Worm (Caenorhabditis elegans) whole organism, young adult: ENCODE measurements around the gene ZK643.5.

Experiments used
- B0019.2 ChIP-seq: fragments of 200-800 bp; sonication (Bioruptor generic); conservative IDR thresholded peaks from 2 replicates; pipeline ENCODE4 v1.3.6; 2022; ENCODE audit warnings: missing genetic modification reagents, missing genetic modification characterization, missing compliant biosample characterization
- B0336.3 ChIP-seq: fragments of 200-800 bp; sonication (Bioruptor generic); IDR thresholded peaks from 2 replicates; pipeline ENCODE4 v1.3.6; 2022; ENCODE audit warnings: missing genetic modification characterization, missing compliant biosample characterization
- F10E7.11 ChIP-seq: sonication (generic microtip); optimal IDR thresholded peaks from 2 replicates; lab custom pipeline; 2017; ENCODE audit warnings: mild to moderate bottlenecking, missing genetic modification characterization, moderate library complexity, missing compliant biosample characterization
- F22D6.2 ChIP-seq: sonication (generic microtip); optimal IDR thresholded peaks from 2 replicates; lab custom pipeline; 2016; ENCODE audit warnings: mild to moderate bottlenecking, missing genetic modification characterization, missing compliant biosample characterization
- F39B2.1 ChIP-seq: fragments of 200-800 bp; sonication (Bioruptor generic); IDR thresholded peaks from 2 replicates; pipeline ENCODE4 v1.3.6; 2022; ENCODE audit warnings: missing genetic modification reagents, missing genetic modification characterization, missing compliant biosample characterization
- F49E8.2 ChIP-seq: sonication (generic microtip); optimal IDR thresholded peaks from 3 replicates; lab custom pipeline; 2017; ENCODE audit warnings: missing genetic modification characterization, mild to moderate bottlenecking, missing compliant biosample characterization, antibody characterized with exemption, moderate library complexity; ENCODE audit not compliant: insufficient read depth
- F57A8.1 ChIP-seq: fragments of 200-800 bp; sonication (Bioruptor generic); optimal IDR thresholded peaks from 2 replicates; lab custom pipeline; 2018; ENCODE audit warnings: mild to moderate bottlenecking, missing genetic modification characterization, moderate library complexity, missing compliant biosample characterization
- F57C9.4 ChIP-seq: sonication (generic microtip); optimal IDR thresholded peaks from 2 replicates; lab custom pipeline; 2017; ENCODE audit warnings: mild to moderate bottlenecking, missing genetic modification characterization, missing compliant biosample characterization
- K12H6.12 ChIP-seq: fragments of 200-800 bp; sonication (Bioruptor generic); optimal IDR thresholded peaks from 2 replicates; lab custom pipeline; 2018; ENCODE audit warnings: mild to moderate bottlenecking, missing genetic modification characterization, missing compliant biosample characterization
- T07F8.4 ChIP-seq: sonication (generic microtip); optimal IDR thresholded peaks from 2 replicates; lab custom pipeline; 2016; ENCODE audit warnings: mild to moderate bottlenecking, missing genetic modification characterization, moderate library complexity, missing compliant biosample characterization
- Y53F4B.3 ChIP-seq: fragments of 200-800 bp; sonication (Bioruptor generic); IDR thresholded peaks from 2 replicates; pipeline ENCODE4 v1.3.6; 2022; ENCODE audit warnings: missing genetic modification reagents, missing genetic modification characterization, missing compliant biosample characterization
- Y53G8AR.9 ChIP-seq: fragments of 200-800 bp; sonication (Bioruptor generic); conservative IDR thresholded peaks from 2 replicates; pipeline ENCODE4 v1.3.6; 2022; ENCODE audit warnings: missing genetic modification reagents, missing genetic modification characterization, missing compliant biosample characterization
- Y56A3A.18 ChIP-seq: fragments of 200-800 bp; sonication (Bioruptor generic); IDR thresholded peaks from 2 replicates; pipeline ENCODE4 v1.3.6; 2022; ENCODE audit warnings: missing genetic modification reagents, missing genetic modification characterization, missing compliant biosample characterization
- aptf-2 ChIP-seq: fragments of 200-800 bp; sonication (Bioruptor generic); conservative IDR thresholded peaks from 2 replicates; pipeline ENCODE4 v1.3.6; 2022; ENCODE audit warnings: missing genetic modification reagents, missing genetic modification characterization, missing compliant biosample characterization
- aptf-3 ChIP-seq: fragments of 200-800 bp; sonication (Bioruptor generic); IDR thresholded peaks from 2 replicates; pipeline ENCODE4 v1.3.6; 2022; ENCODE audit warnings: missing genetic modification characterization, missing compliant biosample characterization
- attf-5 ChIP-seq: fragments of 200-800 bp; sonication (Bioruptor generic); optimal IDR thresholded peaks from 2 replicates; lab custom pipeline; 2018; ENCODE audit warnings: mild to moderate bottlenecking, missing genetic modification characterization, missing compliant biosample characterization
- bed-1 ChIP-seq: fragments of 200-800 bp; sonication (Bioruptor generic); IDR thresholded peaks from 2 replicates; pipeline ENCODE4 v1.3.6; 2022; ENCODE audit warnings: missing genetic modification reagents, missing genetic modification characterization, missing compliant biosample characterization
- cebp-1 ChIP-seq, 2 experiments: fragments of 200-800 bp in 1 of 2; sonication (Bioruptor generic) in 1 of 2; sonication (generic microtip) in 1 of 2; IDR thresholded peaks in 1 of 2; optimal IDR thresholded peaks in 1 of 2; 2 replicates each; pipeline versions ENCODE4 v1.3.6 to Lab custom; 2017 to 2022; ENCODE audit warnings: missing compliant biosample characterization in 2 of 2, missing genetic modification characterization in 2 of 2, mild to moderate bottlenecking in 1 of 2, missing genetic modification reagents in 1 of 2, moderate library complexity in 1 of 2
- cebp-2 ChIP-seq: fragments of 200-800 bp; sonication (Bioruptor generic); IDR thresholded peaks from 2 replicates; pipeline ENCODE4 v1.3.6; 2022; ENCODE audit warnings: missing genetic modification characterization, missing compliant biosample characterization
- efl-1 ChIP-seq: fragments of 150-350 bp; optimal IDR thresholded peaks from 2 replicates; lab custom pipeline; 2014; ENCODE audit warnings: missing biosample characterization, missing genetic modification reagents, missing genetic modification characterization
- egl-44 ChIP-seq: fragments of 200-800 bp; sonication (Bioruptor generic); IDR thresholded peaks from 2 replicates; pipeline ENCODE4 v1.3.6; 2022; ENCODE audit warnings: missing genetic modification reagents, missing genetic modification characterization, missing compliant biosample characterization
- egrh-3 ChIP-seq: fragments of 200-800 bp; sonication (Bioruptor generic); IDR thresholded peaks from 2 replicates; pipeline ENCODE4 v1.3.6; 2022; ENCODE audit warnings: missing genetic modification reagents, missing genetic modification characterization, missing compliant biosample characterization
- gei-17 ChIP-seq: fragments of 200-800 bp; sonication (Bioruptor generic); optimal IDR thresholded peaks from 2 replicates; lab custom pipeline; 2018; ENCODE audit warnings: mild to moderate bottlenecking, missing genetic modification characterization, missing compliant biosample characterization
- hlh-12 ChIP-seq: sonication (generic microtip); optimal IDR thresholded peaks from 2 replicates; lab custom pipeline; 2016; ENCODE audit warnings: missing genetic modification characterization, missing compliant biosample characterization
- hmg-1.2 ChIP-seq: fragments of 200-800 bp; sonication (Bioruptor generic); IDR thresholded peaks from 2 replicates; pipeline ENCODE4 v1.3.6; 2022; ENCODE audit warnings: missing genetic modification reagents, missing genetic modification characterization, missing compliant biosample characterization
- hsf-1 ChIP-seq: fragments of 200-800 bp; sonication (Bioruptor generic); IDR thresholded peaks from 2 replicates; pipeline ENCODE4 v1.3.6; 2022; ENCODE audit warnings: missing genetic modification reagents, missing genetic modification characterization, missing compliant biosample characterization
- lag-1 ChIP-seq: fragments of 200-800 bp; sonication (Bioruptor generic); IDR thresholded peaks from 2 replicates; pipeline ENCODE4 v1.3.6; 2022; ENCODE audit warnings: missing genetic modification reagents, missing genetic modification characterization, missing compliant biosample characterization
- lin-40 ChIP-seq: sonication (generic microtip); optimal IDR thresholded peaks from 2 replicates; lab custom pipeline; 2016; ENCODE audit warnings: missing genetic modification characterization, mild to moderate bottlenecking, missing compliant biosample characterization, missing genotype, missing genetic modification reagents
- lin-54 ChIP-seq: fragments of 200-800 bp; sonication (Bioruptor generic); optimal IDR thresholded peaks from 2 replicates; lab custom pipeline; 2018; ENCODE audit warnings: mild to moderate bottlenecking, missing genetic modification characterization, missing compliant biosample characterization
- lir-1 ChIP-seq: fragments of 200-800 bp; sonication (Bioruptor generic); conservative IDR thresholded peaks from 2 replicates; pipeline ENCODE4 v1.3.6; 2022; ENCODE audit warnings: missing genetic modification reagents, missing genetic modification characterization, missing compliant biosample characterization
- madf-3 ChIP-seq: fragments of 200-800 bp; sonication (Bioruptor generic); IDR thresholded peaks from 2 replicates; pipeline ENCODE4 v1.3.6; 2022; ENCODE audit warnings: missing genetic modification reagents, missing genetic modification characterization, missing compliant biosample characterization
- madf-6 ChIP-seq: fragments of 200-800 bp; sonication (Bioruptor generic); IDR thresholded peaks from 2 replicates; pipeline ENCODE4 v1.3.6; 2022; ENCODE audit warnings: missing genetic modification reagents, missing genetic modification characterization, missing compliant biosample characterization
- madf-8 ChIP-seq: fragments of 200-800 bp; sonication (Bioruptor generic); conservative IDR thresholded peaks from 2 replicates; pipeline ENCODE4 v1.3.6; 2022; ENCODE audit warnings: missing genetic modification reagents, missing genetic modification characterization, missing compliant biosample characterization
- mcd-1 ChIP-seq: fragments of 200-800 bp; sonication (Bioruptor generic); IDR thresholded peaks from 2 replicates; pipeline ENCODE4 v1.3.6; 2022; ENCODE audit warnings: missing genetic modification reagents, missing genetic modification characterization, missing compliant biosample characterization
- mxl-1 ChIP-seq: sonication (generic microtip); optimal IDR thresholded peaks from 2 replicates; lab custom pipeline; 2016; ENCODE audit warnings: missing genetic modification characterization, missing compliant biosample characterization
- nfya-2 ChIP-seq: fragments of 200-800 bp; sonication (Bioruptor generic); IDR thresholded peaks from 2 replicates; pipeline ENCODE4 v1.3.6; 2022; ENCODE audit warnings: missing genetic modification reagents, missing genetic modification characterization, missing compliant biosample characterization
- rcor-1 ChIP-seq: fragments of 200-800 bp; sonication (Bioruptor generic); IDR thresholded peaks from 2 replicates; pipeline ENCODE4 v1.3.6; 2022; ENCODE audit warnings: missing genetic modification reagents, missing genetic modification characterization, missing compliant biosample characterization
- repo-1 ChIP-seq: sonication (generic microtip); optimal IDR thresholded peaks from 2 replicates; lab custom pipeline; 2017; ENCODE audit warnings: mild to moderate bottlenecking, missing genetic modification characterization, missing compliant biosample characterization
- rpc-1 ChIP-seq, 2 experiments: fragments of 150-350 bp in 1 of 2; sonication (generic microtip) in 1 of 2; optimal IDR thresholded peaks; 2 replicates each; lab custom pipeline; 2014 to 2018; ENCODE audit warnings: missing biosample characterization in 1 of 2, missing genetic modification characterization in 1 of 2, missing genetic modification reagents in 1 of 2, missing genotype in 1 of 2
- sdz-38 ChIP-seq: sonication (generic microtip); optimal IDR thresholded peaks from 2 replicates; lab custom pipeline; 2016; ENCODE audit warnings: missing genotype, missing genetic modification characterization, missing compliant biosample characterization
- sea-2 ChIP-seq: fragments of 200-800 bp; sonication (Bioruptor generic); IDR thresholded peaks from 2 replicates; pipeline ENCODE4 v1.3.6; 2022; ENCODE audit warnings: missing genetic modification characterization, missing compliant biosample characterization
- snpc-3.4 ChIP-seq: sonication (generic microtip); optimal IDR thresholded peaks from 2 replicates; lab custom pipeline; 2017; ENCODE audit warnings: missing genetic modification characterization, mild to moderate bottlenecking, missing compliant biosample characterization, antibody characterized with exemption, moderate library complexity, missing genotype, missing genetic modification reagents
- tlf-1 ChIP-seq: fragments of 200-800 bp; sonication (Bioruptor generic); optimal IDR thresholded peaks from 2 replicates; lab custom pipeline; 2018; ENCODE audit warnings: mild to moderate bottlenecking, missing genetic modification characterization, missing compliant biosample characterization
- unc-62 ChIP-seq: fragments of 150-350 bp; optimal IDR thresholded peaks from 2 replicates; lab custom pipeline; 2014; ENCODE audit warnings: missing biosample characterization, missing genetic modification reagents, missing genetic modification characterization
- zfh-2 ChIP-seq: fragments of 200-800 bp; sonication (Bioruptor generic); conservative IDR thresholded peaks from 2 replicates; pipeline ENCODE4 v1.3.6; 2022; ENCODE audit warnings: missing genetic modification reagents, missing genetic modification characterization, missing compliant biosample characterization
- zim-3 ChIP-seq: sonication (generic microtip); optimal IDR thresholded peaks from 2 replicates; lab custom pipeline; 2017; ENCODE audit warnings: mild to moderate bottlenecking, missing genetic modification characterization, moderate library complexity, missing compliant biosample characterization
- ztf-18 ChIP-seq: sonication (generic microtip); optimal IDR thresholded peaks from 2 replicates; lab custom pipeline; 2016; ENCODE audit warnings: missing genotype, mild to moderate bottlenecking, missing genetic modification characterization, missing compliant biosample characterization
- ztf-25 ChIP-seq: fragments of 200-800 bp; sonication (Bioruptor generic); IDR thresholded peaks from 2 replicates; pipeline ENCODE4 v1.3.6; 2022; ENCODE audit warnings: missing genetic modification reagents, missing genetic modification characterization, missing compliant biosample characterization

ZK643.5 gene

ce11 chrIII:8904044-8904443, 52.0 kb downstream of the ZK643.5 start, which contains the start of gene lin-9:
Gene lin-9, minus strand, starts transcription at chrIII:8904131.
- TF ChIP-seq B0336.3 (GFP tag; lab: Robert Waterston, UW): peak; percentile 99
- peak; percentile 89 for TF ChIP-seq B0019.2
- no peak for TF ChIP-seq lag-1 (GFP tag; lab: Robert Waterston, UW)
- TF ChIP-seq K12H6.12 (tag; lab: Kevin White, UChicago): peak; percentile 86
- TF ChIP-seq repo-1 (tag; lab: Kevin White, UChicago): peak; percentile 97
- TF ChIP-seq hsf-1 (GFP tag; lab: Robert Waterston, UW): peak; percentile 93
- peak; percentile 57 for TF ChIP-seq F57C9.4 (tag; lab: Kevin White, UChicago)
- TF ChIP-seq F22D6.2: peak; percentile 79
- TF ChIP-seq mcd-1: peak; percentile 97
- TF ChIP-seq Y53F4B.3 (GFP tag; lab: Robert Waterston, UW): no peak
- TF ChIP-seq attf-5 (GFP tag; lab: Kevin White, UChicago): peak; percentile 95
- TF ChIP-seq F10E7.11 (tag; lab: Kevin White, UChicago): peak; percentile 49
- TF ChIP-seq F57A8.1: no peak
- peak; percentile 82 for TF ChIP-seq egrh-3 (GFP tag; lab: Robert Waterston, UW)
- peak; percentile 99 for TF ChIP-seq lin-54 (GFP tag; lab: Kevin White, UChicago)
- 0 out of 2 replicates have a peak, but pooled peaks have one; percentile 89 for TF ChIP-seq nfya-2 (GFP tag; lab: Robert Waterston, UW)
- no peak for TF ChIP-seq rpc-1 (optimal IDR thresholded peaks at IDR 0.05; lab: Kevin White, UChicago)
- no peak for TF ChIP-seq rpc-1 (tag; optimal IDR thresholded peaks at IDR 0.05; lab: Kevin White, UChicago)
- no peak for TF ChIP-seq zim-3 (tag; lab: Kevin White, UChicago)
- peak; percentile 41; the same call in 1 of the 2 replicates for TF ChIP-seq egl-44 (GFP tag; lab: Robert Waterston, UW)
- TF ChIP-seq Y56A3A.18: peak; percentile 85
- no peak for TF ChIP-seq hlh-12 (tag; lab: Kevin White, UChicago)
- TF ChIP-seq madf-6 (GFP tag; lab: Robert Waterston, UW): peak; percentile 99
- peak; percentile 86 for TF ChIP-seq gei-17
- peak; percentile 98 for TF ChIP-seq Y53G8AR.9 (GFP tag; lab: Robert Waterston, UW)
- TF ChIP-seq sea-2: no peak
- TF ChIP-seq cebp-2 (GFP tag; lab: Robert Waterston, UW): 0 out of 2 replicates have a peak, but pooled peaks have one; percentile 28
- peak; percentile 84 for TF ChIP-seq aptf-2 (GFP tag; lab: Robert Waterston, UW)
- no peak for TF ChIP-seq sdz-38 (tag; lab: Kevin White, UChicago)
- no peak for TF ChIP-seq mxl-1
- TF ChIP-seq zfh-2 (GFP tag; lab: Robert Waterston, UW): peak; percentile 98
- no peak for TF ChIP-seq ztf-25 (GFP tag; lab: Robert Waterston, UW)
- TF ChIP-seq bed-1: no peak
- TF ChIP-seq tlf-1 (GFP tag; lab: Kevin White, UChicago): peak; percentile 98
- TF ChIP-seq unc-62 (GFP tag; lab: Kevin White, UChicago): no peak
- TF ChIP-seq hmg-1.2: peak; percentile 86
- peak; percentile 78 for TF ChIP-seq lir-1
- TF ChIP-seq T07F8.4 (tag; lab: Kevin White, UChicago): peak; percentile 19
- TF ChIP-seq efl-1 (GFP tag; lab: Kevin White, UChicago): peak; percentile 98
- TF ChIP-seq madf-8: peak; percentile 98
- TF ChIP-seq madf-3 (GFP tag; lab: Robert Waterston, UW): peak; percentile 96
- peak; percentile 59 for TF ChIP-seq F49E8.2 (tag; lab: Kevin White, UChicago)
- peak; percentile 96 for TF ChIP-seq rcor-1 (GFP tag; lab: Robert Waterston, UW)
- TF ChIP-seq cebp-1 (GFP tag; IDR thresholded peaks at IDR 0.05; lab: Robert Waterston, UW): peak; percentile 85
- peak; percentile 94 for TF ChIP-seq cebp-1 (tag; optimal IDR thresholded peaks at IDR 0.05; lab: Kevin White, UChicago)
- TF ChIP-seq lin-40 (tag; lab: Kevin White, UChicago): peak; percentile 96
- TF ChIP-seq F39B2.1 (GFP tag; lab: Robert Waterston, UW): peak; percentile 91
- peak; percentile 87 for TF ChIP-seq ztf-18 (tag; lab: Kevin White, UChicago)
- peak; percentile 90 for TF ChIP-seq snpc-3.4 (tag; lab: Kevin White, UChicago)
- TF ChIP-seq aptf-3: no peak
